Worm (Caenorhabditis elegans) whole organism, L4 larva: ENCODE data around the gene ZK757.2.
A peak's percentile ranks its signal among the peaks of the same experiment; 100 is the strongest.

Experiments
- D1046.2 ChIP-seq: fragments of 200-800 bp; sonication (Bioruptor generic); IDR thresholded peaks from 2 replicates; pipeline ENCODE4 v1.3.6; 2022; ENCODE audit warnings: missing genetic modification characterization, missing compliant biosample characterization
- F10B5.3 ChIP-seq: sonication (generic microtip); optimal IDR thresholded peaks from 2 replicates; lab custom pipeline; 2016; ENCODE audit warnings: mild to moderate bottlenecking, missing genetic modification characterization, missing compliant biosample characterization
- F37D6.2 ChIP-seq: sonication (generic microtip); optimal IDR thresholded peaks from 2 replicates; lab custom pipeline; 2016; ENCODE audit warnings: mild to moderate bottlenecking, missing genetic modification characterization, missing compliant biosample characterization
- F49E8.2 ChIP-seq: sonication (generic microtip); optimal IDR thresholded peaks from 2 replicates; lab custom pipeline; 2016; ENCODE audit warnings: missing compliant biosample characterization, mild to moderate bottlenecking, missing genetic modification characterization, borderline replicate concordance
- T20F7.1 ChIP-seq: fragments of 200-800 bp; sonication (Bioruptor generic); optimal IDR thresholded peaks from 2 replicates; lab custom pipeline; 2018; ENCODE audit warnings: mild to moderate bottlenecking, missing genetic modification characterization, missing compliant biosample characterization
- T26A8.4 ChIP-seq: fragments of 200-800 bp; sonication (Bioruptor generic); IDR thresholded peaks from 2 replicates; pipeline ENCODE4 v1.3.6; 2022; ENCODE audit warnings: missing genetic modification characterization, missing compliant biosample characterization
- Y75B8A.6 ChIP-seq: fragments of 200-800 bp; sonication (Bioruptor generic); IDR thresholded peaks from 2 replicates; pipeline ENCODE4 v1.3.6; 2022; ENCODE audit warnings: missing genetic modification reagents, missing genetic modification characterization, missing compliant biosample characterization
- ZK337.2 ChIP-seq: fragments of 200-800 bp; sonication (Bioruptor generic); IDR thresholded peaks from 2 replicates; pipeline ENCODE4 v1.3.6; 2022; ENCODE audit warnings: missing genetic modification reagents, missing genetic modification characterization, missing compliant biosample characterization
- ZK546.5 ChIP-seq, 2 experiments: sonication (generic microtip); optimal IDR thresholded peaks; 2 replicates each; lab custom pipeline; 2017; ENCODE audit warnings: missing biosample characterization in 2 of 2, missing genetic modification characterization in 2 of 2
- aha-1 ChIP-seq: fragments of 150-350 bp; peaks from one replicate; lab custom pipeline; 2014; ENCODE audit warnings: missing biosample characterization, missing genetic modification characterization
- aly-2 ChIP-seq: sonication (generic microtip); optimal IDR thresholded peaks from 2 replicates; lab custom pipeline; 2018; ENCODE audit warnings: missing biosample characterization, missing genetic modification characterization
- ama-1 ChIP-seq: fragments of 150-350 bp; optimal IDR thresholded peaks from 2 replicates; lab custom pipeline; 2014; ENCODE audit warnings: inconsistent platforms, mixed read lengths
- arid-1 ChIP-seq: fragments of 200-800 bp; sonication (Bioruptor generic); conservative IDR thresholded peaks from 2 replicates; pipeline ENCODE4 v1.3.6; 2022; ENCODE audit warnings: missing genetic modification reagents, missing genetic modification characterization, missing compliant biosample characterization
- ceh-44 ChIP-seq: fragments of 200-800 bp; sonication (Bioruptor generic); IDR thresholded peaks from 2 replicates; pipeline ENCODE4 v1.3.6; 2022; ENCODE audit warnings: missing genetic modification reagents, missing genetic modification characterization, missing compliant biosample characterization
- ctbp-1 ChIP-seq: fragments of 200-800 bp; sonication (Bioruptor generic); IDR thresholded peaks from 2 replicates; pipeline ENCODE4 v1.3.6; 2022; ENCODE audit warnings: missing genetic modification reagents, missing genetic modification characterization, missing compliant biosample characterization
- daf-16 ChIP-seq, 3 experiments: sonication (generic microtip); optimal IDR thresholded peaks; 2 replicates each; lab custom pipeline; 2016 to 2017; ENCODE audit warnings: missing genetic modification characterization in 3 of 3, missing genetic modification reagents in 3 of 3, mild to moderate bottlenecking in 2 of 3, missing compliant biosample characterization in 2 of 3, missing biosample characterization in 1 of 3, moderate library complexity in 1 of 3
- daf-19 ChIP-seq: fragments of 200-800 bp; sonication (Bioruptor generic); conservative IDR thresholded peaks from 2 replicates; pipeline ENCODE4 v1.3.6; 2022; ENCODE audit warnings: missing genetic modification characterization, missing compliant biosample characterization
- dve-1 ChIP-seq: sonication (generic microtip); optimal IDR thresholded peaks from 2 replicates; lab custom pipeline; 2017; ENCODE audit warnings: antibody characterized with exemption, mild to moderate bottlenecking, missing genetic modification characterization, missing compliant biosample characterization; ENCODE audit not compliant: insufficient read depth
- egl-27 ChIP-seq: sonication (generic microtip); optimal IDR thresholded peaks from 3 replicates; lab custom pipeline; 2017; ENCODE audit warnings: missing biosample characterization, missing genetic modification reagents, missing genetic modification characterization
- hif-1 ChIP-seq, 2 experiments: sonication (generic microtip); optimal IDR thresholded peaks; 2 replicates each; lab custom pipeline; 2016 to 2017; ENCODE audit warnings: missing compliant biosample characterization in 2 of 2, missing genetic modification characterization in 2 of 2, missing genetic modification reagents in 2 of 2, missing genotype in 2 of 2, mild to moderate bottlenecking in 1 of 2
- hlh-30 ChIP-seq: sonication (generic microtip); optimal IDR thresholded peaks from 2 replicates; lab custom pipeline; 2017; ENCODE audit warnings: antibody characterized with exemption, mild to moderate bottlenecking, missing genetic modification characterization, missing compliant biosample characterization; ENCODE audit not compliant: insufficient read depth
- hmg-1.1 ChIP-seq: fragments of 200-800 bp; sonication (Bioruptor generic); IDR thresholded peaks from 2 replicates; pipeline ENCODE4 v1.3.6; 2022; ENCODE audit warnings: missing genetic modification reagents, missing genetic modification characterization, missing compliant biosample characterization
- lin-1 ChIP-seq: fragments of 200-800 bp; sonication (Bioruptor generic); IDR thresholded peaks from 2 replicates; pipeline ENCODE4 v1.3.6; 2022; ENCODE audit warnings: missing genetic modification reagents, missing genetic modification characterization, missing compliant biosample characterization
- lin-38 ChIP-seq: fragments of 200-800 bp; sonication (Bioruptor generic); IDR thresholded peaks from 2 replicates; pipeline ENCODE4 v1.3.6; 2022; ENCODE audit warnings: missing genetic modification reagents, missing genetic modification characterization, missing compliant biosample characterization
- lsy-2 ChIP-seq, 2 experiments: fragments of 150-350 bp in 1 of 2; sonication (generic microtip) in 1 of 2; optimal IDR thresholded peaks; 2 replicates each; lab custom pipeline; 2014 to 2017; ENCODE audit warnings: missing biosample characterization in 2 of 2, missing genetic modification characterization in 2 of 2
- mep-1 ChIP-seq: fragments of 150-350 bp; sonication (generic microtip); optimal IDR thresholded peaks from 3 replicates; lab custom pipeline; 2014; ENCODE audit warnings: missing biosample characterization, missing genetic modification characterization
- mes-2 ChIP-seq: sonication (generic microtip); optimal IDR thresholded peaks from 2 replicates; lab custom pipeline; 2016; ENCODE audit warnings: missing genotype, mild to moderate bottlenecking, missing genetic modification characterization, missing compliant biosample characterization; ENCODE audit not compliant: poor library complexity, severe bottlenecking
- mxl-2 ChIP-seq: fragments of 200-800 bp; sonication (Bioruptor generic); conservative IDR thresholded peaks from 2 replicates; pipeline ENCODE4 v1.3.6; 2022; ENCODE audit warnings: missing genetic modification reagents, missing genetic modification characterization, missing compliant biosample characterization
- nhr-102 ChIP-seq: sonication (generic microtip); optimal IDR thresholded peaks from 2 replicates; lab custom pipeline; 2016; ENCODE audit warnings: mild to moderate bottlenecking, missing genetic modification characterization, moderate library complexity, missing compliant biosample characterization
- nhr-11 ChIP-seq: fragments of 150-350 bp; optimal IDR thresholded peaks from 2 replicates; lab custom pipeline; 2014; ENCODE audit warnings: missing biosample characterization, missing genetic modification characterization
- nhr-41 ChIP-seq: fragments of 200-800 bp; sonication (Bioruptor generic); IDR thresholded peaks from 2 replicates; pipeline ENCODE4 v1.3.6; 2022; ENCODE audit warnings: missing genetic modification reagents, missing genetic modification characterization, missing compliant biosample characterization
- nhr-6 ChIP-seq: fragments of 150-350 bp; optimal IDR thresholded peaks from 2 replicates; lab custom pipeline; 2014; ENCODE audit warnings: missing biosample characterization, missing genetic modification characterization
- pha-4 ChIP-seq, 2 experiments: fragments of 150-350 bp in 1 of 2; fragments of 200-800 bp in 1 of 2; sonication (Bioruptor generic) in 1 of 2; IDR thresholded peaks in 1 of 2; optimal IDR thresholded peaks in 1 of 2; 2 replicates each; pipeline versions ENCODE4 v1.3.6 to Lab custom; 2014 to 2022; ENCODE audit warnings: missing genetic modification characterization in 2 of 2, missing genetic modification reagents in 2 of 2, missing biosample characterization in 1 of 2, missing compliant biosample characterization in 1 of 2
- php-3 ChIP-seq: fragments of 200-800 bp; sonication (Bioruptor generic); IDR thresholded peaks from 2 replicates; pipeline ENCODE4 v1.3.6; 2022; ENCODE audit warnings: missing genetic modification reagents, missing genetic modification characterization, missing compliant biosample characterization
- set-16 ChIP-seq: fragments of 200-800 bp; sonication (Bioruptor generic); IDR thresholded peaks from 2 replicates; pipeline ENCODE4 v1.3.6; 2022; ENCODE audit warnings: missing genetic modification reagents, missing genetic modification characterization, missing compliant biosample characterization
- skn-1 ChIP-seq: fragments of 150-350 bp; optimal IDR thresholded peaks from 2 replicates; lab custom pipeline; 2014; ENCODE audit warnings: missing biosample characterization, missing genetic modification characterization
- tra-1 ChIP-seq: fragments of 200-800 bp; sonication (Bioruptor generic); IDR thresholded peaks from 2 replicates; pipeline ENCODE4 v1.3.6; 2022; ENCODE audit warnings: missing genetic modification reagents, missing genetic modification characterization, missing compliant biosample characterization
- unc-62 ChIP-seq, 3 experiments: fragments of 150-350 bp in 1 of 3; sonication (generic microtip); optimal IDR thresholded peaks in 2 of 3; peaks in 1 of 3; 1 replicate in 1 of 3; 2 replicates in 2 of 3; lab custom pipeline; 2014 to 2017; ENCODE audit warnings: missing biosample characterization in 3 of 3, missing genetic modification characterization in 3 of 3, missing genetic modification reagents in 3 of 3, missing genotype in 1 of 3
- zag-1 ChIP-seq: fragments of 150-350 bp; optimal IDR thresholded peaks from 2 replicates; lab custom pipeline; 2014; ENCODE audit warnings: missing biosample characterization, missing genetic modification characterization
- zfp-3 ChIP-seq: fragments of 200-800 bp; sonication (Bioruptor generic); conservative IDR thresholded peaks from 2 replicates; pipeline ENCODE4 v1.3.6; 2022; ENCODE audit warnings: missing genetic modification reagents, missing genetic modification characterization, missing compliant biosample characterization

ZK757.2 gene

DNA sequence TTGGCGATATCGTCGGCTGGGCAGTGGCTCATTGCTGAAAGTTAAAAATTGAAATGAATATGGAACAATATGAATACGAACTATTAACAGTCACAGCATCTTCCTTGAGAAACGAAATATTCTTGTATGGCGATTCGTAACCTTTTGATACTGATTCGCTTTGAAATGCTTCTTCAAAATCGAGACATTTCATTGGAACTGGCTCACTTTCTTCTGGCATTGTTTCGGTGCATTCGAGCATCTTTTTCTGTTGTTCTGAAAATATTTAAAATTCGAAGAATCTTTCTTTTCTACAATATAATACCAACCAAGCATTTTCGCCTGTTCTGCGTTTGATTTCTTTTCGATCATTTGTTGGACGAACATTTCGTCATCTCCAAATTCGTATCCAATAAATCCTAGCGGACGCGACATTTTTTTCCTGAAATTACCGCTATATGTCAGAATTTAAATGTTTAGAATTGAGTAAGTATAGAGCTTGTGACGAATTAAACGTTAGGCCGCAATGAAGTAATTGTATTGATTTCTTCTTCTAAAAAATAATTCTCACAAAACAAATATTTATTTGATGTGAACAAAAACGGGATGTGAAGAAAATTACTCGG is 54.3 kb downstream of the ZK757.2 start, which contains the start of gene lin-52:
TSS of gene lin-52 (minus strand) at position 421 of the 605 bp plus-strand sequence.
- TF ChIP-seq T26A8.4 (GFP tag; lab: Robert Waterston, UW) = peak; percentile 23; the same call in 1 of the 2 replicates
- TF ChIP-seq arid-1 = no peak
- peak; percentile 76; the same call in 1 of the 2 replicates for TF ChIP-seq daf-19
- no peak for TF ChIP-seq ceh-44 (GFP tag; lab: Robert Waterston, UW)
- no peak; the same call in 1 of the 2 replicates for TF ChIP-seq pha-4 (GFP tag; IDR thresholded peaks at IDR 0.05; lab: Robert Waterston, UW)
- no peak for TF ChIP-seq pha-4 (tag; optimal IDR thresholded peaks at IDR 0.05; lab: Kevin White, UChicago)
- TF ChIP-seq mes-2 (tag; lab: Kevin White, UChicago) = peak; percentile 21
- peak; percentile 13 for TF ChIP-seq mep-1 (tag; lab: Kevin White, UChicago)
- TF ChIP-seq Y75B8A.6 (GFP tag; lab: Robert Waterston, UW) = no peak
- TF ChIP-seq F49E8.2 = no peak
- TF ChIP-seq aly-2 = no peak
- peak; percentile 91 for TF ChIP-seq aha-1 (tag; lab: Kevin White, UChicago)
- peak; percentile 88 for TF ChIP-seq zfp-3 (GFP tag; lab: Robert Waterston, UW)
- no peak for TF ChIP-seq skn-1 (tag; lab: Kevin White, UChicago)
- TF ChIP-seq lsy-2 (tag; optimal IDR thresholded peaks at IDR 0.05; lab: Kevin White, UChicago) = peak in 1 of 2 experiments; percentile 12
- TF ChIP-seq unc-62 (GFP tag; optimal IDR thresholded peaks at IDR 0.05 in 1 of 2; lab: Kevin White, UChicago) = peak in 1 of 2 experiments; percentile 22
- no peak for TF ChIP-seq unc-62 (tag; optimal IDR thresholded peaks at IDR 0.05; lab: Kevin White, UChicago)
- 0 out of 2 replicates have a peak, but pooled peaks have one; percentile 32 for TF ChIP-seq nhr-41 (GFP tag; lab: Robert Waterston, UW)
- TF ChIP-seq hif-1 (tag; optimal IDR thresholded peaks at IDR 0.05; lab: Kevin White, UChicago) = no peak
- no peak for TF ChIP-seq ZK546.5 (tag; optimal IDR thresholded peaks at IDR 0.05; lab: Kevin White, UChicago)
- TF ChIP-seq ZK337.2 (GFP tag; lab: Robert Waterston, UW) = no peak
- no peak for TF ChIP-seq hmg-1.1 (GFP tag; lab: Robert Waterston, UW)
- TF ChIP-seq lin-38 (GFP tag; lab: Robert Waterston, UW) = peak; percentile 22; the same call in 1 of the 2 replicates
- TF ChIP-seq nhr-11 = no peak
- TF ChIP-seq T20F7.1 (GFP tag; lab: Kevin White, UChicago) = peak; percentile 50
- TF ChIP-seq zag-1 (tag; lab: Kevin White, UChicago) = no peak
- peak; percentile 1 for TF ChIP-seq hlh-30 (tag; lab: Kevin White, UChicago)
- TF ChIP-seq php-3 (GFP tag; lab: Robert Waterston, UW) = no peak
- TF ChIP-seq lin-1 (GFP tag; lab: Robert Waterston, UW) = 0 out of 2 replicates have a peak, but pooled peaks have one; percentile 30
- no peak for TF ChIP-seq D1046.2 (GFP tag; lab: Robert Waterston, UW)
- TF ChIP-seq egl-27 (tag; lab: Kevin White, UChicago) = no peak
- TF ChIP-seq set-16 (GFP tag; lab: Robert Waterston, UW) = no peak
- 0 out of 2 replicates have a peak, but pooled peaks have one; percentile 6 for TF ChIP-seq mxl-2
- peak; percentile 50 for TF ChIP-seq nhr-102 (tag; lab: Kevin White, UChicago)
- peak; percentile 22 for TF ChIP-seq dve-1 (tag; lab: Kevin White, UChicago)
- TF ChIP-seq ama-1 (lab: Kevin White, UChicago) = peak; percentile 70
- no peak for TF ChIP-seq daf-16 (GFP tag; optimal IDR thresholded peaks at IDR 0.05; lab: Kevin White, UChicago)
- TF ChIP-seq daf-16 (tag; optimal IDR thresholded peaks at IDR 0.05; lab: Kevin White, UChicago) = peak; percentile 14
- no peak for TF ChIP-seq F37D6.2
- TF ChIP-seq nhr-6 (tag; lab: Kevin White, UChicago) = no peak
- no peak for TF ChIP-seq tra-1 (GFP tag; lab: Robert Waterston, UW)
- TF ChIP-seq ctbp-1 (GFP tag; lab: Robert Waterston, UW) = 0 out of 2 replicates have a peak, but pooled peaks have one; percentile 17
- no peak for TF ChIP-seq F10B5.3 (tag; lab: Kevin White, UChicago)
